Worm (Caenorhabditis elegans) whole organism, mixed stage, embryonic: ENCODE measurements around the gene srd-36.

Experiments used
- blmp-1 ChIP-seq: fragments of 150-350 bp; optimal IDR thresholded peaks from 2 replicates; lab custom pipeline; 2014; ENCODE audit warnings: missing biosample characterization, missing genetic modification characterization
- flh-1 ChIP-seq: fragments of 200-800 bp; sonication (Bioruptor generic); optimal IDR thresholded peaks from 2 replicates; lab custom pipeline; 2018; ENCODE audit warnings: mild to moderate bottlenecking, missing genetic modification characterization, moderate library complexity, missing compliant biosample characterization
- nhr-12 ChIP-seq: fragments of 150-350 bp; optimal IDR thresholded peaks from 2 replicates; lab custom pipeline; 2014; ENCODE audit warnings: missing biosample characterization, missing genetic modification characterization
- nhr-28 ChIP-seq: fragments of 150-350 bp; optimal IDR thresholded peaks from 2 replicates; lab custom pipeline; 2014; ENCODE audit warnings: missing biosample characterization, missing genetic modification characterization
- nhr-76 ChIP-seq: sonication (generic microtip); optimal IDR thresholded peaks from 2 replicates; lab custom pipeline; 2017; ENCODE audit warnings: missing biosample characterization, missing genetic modification characterization
- pha-4 ChIP-seq: fragments of 150-350 bp; optimal IDR thresholded peaks from 2 replicates; lab custom pipeline; 2018; ENCODE audit warnings: missing biosample characterization, missing genetic modification reagents, missing genetic modification characterization
- unc-39 ChIP-seq: fragments of 150-350 bp; optimal IDR thresholded peaks from 2 replicates; lab custom pipeline; 2014; ENCODE audit warnings: missing biosample characterization, missing genetic modification characterization

- no peak for TF ChIP-seq blmp-1 (tag; lab: Kevin White, UChicago)
- TF ChIP-seq flh-1, result no peak
- TF ChIP-seq nhr-12 (tag; lab: Kevin White, UChicago), result no peak
- no peak for TF ChIP-seq unc-39 (tag; lab: Kevin White, UChicago)
- TF ChIP-seq nhr-28 (tag; lab: Kevin White, UChicago), result no peak
- TF ChIP-seq nhr-76 (tag; lab: Kevin White, UChicago), result no peak
- no peak for TF ChIP-seq pha-4 (tag; lab: Kevin White, UChicago)
These were observed 46.4 kb upstream of the srd-36 start for ce11 chrX:13340970-13341369.
